Fruit fly (Drosophila melanogaster) whole organism, adult: Measurements from ENCODE around the gene Sec24CD.
A peak's percentile ranks its signal among the peaks of the same experiment; 100 is the strongest.

Experiments used
- CG12768 ChIP-seq: fragments of 200-800 bp; sonication (Bioruptor generic); optimal IDR thresholded peaks from 2 replicates; lab custom pipeline; 2017; ENCODE audit warnings: missing biosample characterization, missing genetic modification characterization, mild to moderate bottlenecking, moderate library complexity, missing genetic modification reagents
- CG7045 ChIP-seq: fragments of 200-800 bp; sonication (Bioruptor generic); optimal IDR thresholded peaks from 2 replicates; lab custom pipeline; 2017; ENCODE audit warnings: missing biosample characterization, mild to moderate bottlenecking, missing genetic modification characterization
- Clk ChIP-seq: fragments of 200-800 bp; sonication (Bioruptor generic); optimal IDR thresholded peaks from 2 replicates; lab custom pipeline; 2017; ENCODE audit warnings: missing biosample characterization, missing genetic modification characterization
- Hr96 ChIP-seq: fragments of 200-800 bp; sonication (Bioruptor generic); optimal IDR thresholded peaks from 2 replicates; lab custom pipeline; 2016; ENCODE audit warnings: missing biosample characterization, missing genetic modification characterization
- cnc ChIP-seq, 2 experiments: fragments of >200 bp; optimal IDR thresholded peaks; 2 replicates each; lab custom pipeline; 2017
- kay ChIP-seq: fragments of 200-800 bp; sonication (Bioruptor generic); peaks from one replicate; lab custom pipeline; 2016; ENCODE audit warnings: missing biosample characterization, missing genetic modification characterization, borderline replicate concordance
- ovo ChIP-seq: fragments of 200-800 bp; sonication (Bioruptor generic); optimal IDR thresholded peaks from 2 replicates; lab custom pipeline; 2016; ENCODE audit warnings: missing biosample characterization, missing genetic modification characterization
- tj ChIP-seq: fragments of 200-800 bp; sonication (Bioruptor generic); optimal IDR thresholded peaks from 3 replicates; lab custom pipeline; 2017; ENCODE audit warnings: missing biosample characterization, mild to moderate bottlenecking, missing genetic modification characterization, moderate library complexity

DNA sequence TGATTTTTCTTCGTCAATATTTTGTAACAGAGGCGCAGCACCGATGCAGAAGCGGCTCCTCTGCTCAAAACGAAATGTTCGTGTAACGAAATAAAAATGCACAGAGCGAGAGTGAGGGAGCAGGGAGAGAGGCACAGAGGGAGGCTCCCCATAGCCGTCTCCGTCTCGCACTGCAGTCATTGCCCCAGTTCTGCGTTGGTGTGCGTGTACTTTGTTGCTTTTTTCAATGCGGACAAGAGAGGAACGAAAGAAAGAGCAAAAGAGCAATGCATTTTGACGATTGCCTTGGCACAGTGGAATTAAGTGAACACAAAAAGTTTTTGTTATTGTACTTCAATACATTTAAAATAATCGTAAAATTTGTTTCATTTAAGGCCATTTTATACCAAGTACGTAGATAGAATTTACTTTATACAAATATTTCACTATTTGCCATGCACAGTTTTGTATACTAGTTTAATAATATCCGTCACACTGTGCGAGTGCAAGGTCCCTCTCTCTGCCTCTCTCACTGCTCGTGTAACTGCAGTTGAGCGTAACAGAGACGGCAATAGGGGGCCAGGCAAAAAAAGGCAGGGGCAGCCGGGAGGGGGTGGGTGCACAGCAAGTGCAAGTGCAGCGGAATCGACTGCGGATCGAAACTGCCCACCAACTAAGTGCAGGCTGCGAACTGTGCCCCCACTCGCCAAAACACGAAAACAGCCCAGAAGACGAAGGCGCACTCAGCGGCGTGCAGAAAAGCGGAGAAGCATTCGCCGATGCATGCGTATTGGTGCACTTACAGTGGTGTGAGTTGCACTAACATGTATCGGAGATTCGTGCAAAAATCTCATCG is 34.4 kb downstream of the Sec24CD start:
- peak; percentile 99 for TF ChIP-seq Hr96 (GFP tag; lab: Kevin White, UChicago)
- peak; percentile 97 for TF ChIP-seq kay (GFP tag; lab: Kevin White, UChicago)
- no peak for TF ChIP-seq cnc (optimal IDR thresholded peaks at IDR 0.05; lab: Kevin White, UChicago)
- TF ChIP-seq CG7045: peak; percentile 99
- TF ChIP-seq Clk (GFP tag; lab: Kevin White, UChicago): peak; percentile 99
- peak; percentile 88 for TF ChIP-seq ovo (GFP tag; lab: Kevin White, UChicago)
- peak; percentile 100 for TF ChIP-seq CG12768 (GFP tag; lab: Kevin White, UChicago)
- TF ChIP-seq tj: peak; percentile 100
